Fruit fly (Drosophila melanogaster) whole organism, prepupa: ENCODE data around the gene CG8142.

Experiments used
- Blimp-1 ChIP-seq: fragments of 200-800 bp; sonication (Bioruptor generic); optimal IDR thresholded peaks from 3 replicates; lab custom pipeline; 2017; ENCODE audit warnings: missing biosample characterization, missing genetic modification characterization, mild to moderate bottlenecking, moderate library complexity, missing genetic modification reagents
- CG10631 ChIP-seq: fragments of 200-800 bp; sonication (Bioruptor generic); optimal IDR thresholded peaks from 2 replicates; lab custom pipeline; 2016; ENCODE audit warnings: missing biosample characterization, missing genetic modification characterization
- CG10669 ChIP-seq: fragments of 200-800 bp; sonication (Bioruptor generic); optimal IDR thresholded peaks from 3 replicates; lab custom pipeline; 2018; ENCODE audit warnings: missing biosample characterization, mild to moderate bottlenecking, missing genetic modification characterization, moderate library complexity
- CG11294 ChIP-seq: fragments of 200-800 bp; sonication (Bioruptor generic); IDR thresholded peaks from 2 replicates; pipeline ENCODE4 v1.3.6; 2022; ENCODE audit warnings: missing biosample characterization, missing genetic modification characterization
- CG11762 ChIP-seq: fragments of 200-800 bp; sonication (Bioruptor generic); optimal IDR thresholded peaks from 3 replicates; lab custom pipeline; 2016; ENCODE audit warnings: missing biosample characterization, missing genetic modification characterization; ENCODE audit not compliant: insufficient read depth
- CG11902 ChIP-seq: fragments of 200-800 bp; sonication (Bioruptor generic); optimal IDR thresholded peaks from 3 replicates; lab custom pipeline; 2016; ENCODE audit warnings: missing biosample characterization, missing genetic modification characterization
- CG1621 ChIP-seq: fragments of 200-800 bp; sonication (Bioruptor generic); optimal IDR thresholded peaks from 3 replicates; lab custom pipeline; 2018; ENCODE audit warnings: missing biosample characterization, mild to moderate bottlenecking, missing genetic modification characterization
- CG16779 ChIP-seq: fragments of 200-800 bp; sonication (Bioruptor generic); optimal IDR thresholded peaks from 3 replicates; lab custom pipeline; 2017; ENCODE audit warnings: missing biosample characterization, mild to moderate bottlenecking, missing genetic modification characterization
- CG3032 ChIP-seq: fragments of 200-800 bp; optimal IDR thresholded peaks from 2 replicates; lab custom pipeline; 2019; ENCODE audit warnings: missing biosample characterization, mild to moderate bottlenecking, missing genetic modification characterization, moderate library complexity
- CG31627 ChIP-seq: fragments of 200-800 bp; sonication (Bioruptor generic); optimal IDR thresholded peaks from 3 replicates; lab custom pipeline; 2016; ENCODE audit warnings: missing biosample characterization, missing genetic modification characterization
- CG32006 ChIP-seq: fragments of 200-800 bp; sonication (Bioruptor generic); optimal IDR thresholded peaks from 3 replicates; lab custom pipeline; 2017; ENCODE audit warnings: missing biosample characterization, mild to moderate bottlenecking, missing genetic modification characterization
- CG34406 ChIP-seq: fragments of 200-800 bp; sonication (Bioruptor generic); optimal IDR thresholded peaks from 3 replicates; lab custom pipeline; 2016; ENCODE audit warnings: missing biosample characterization, missing genetic modification characterization
- CG4318 ChIP-seq: fragments of 200-800 bp; sonication (Bioruptor generic); optimal IDR thresholded peaks from 3 replicates; lab custom pipeline; 2017; ENCODE audit warnings: missing biosample characterization, mild to moderate bottlenecking, missing genetic modification characterization
- CG6163 ChIP-seq: fragments of 200-800 bp; sonication (Bioruptor generic); IDR thresholded peaks from 3 replicates; pipeline ENCODE4 v1.3.6; 2022; ENCODE audit warnings: missing biosample characterization, missing genetic modification characterization
- CG6276 ChIP-seq: fragments of 200-800 bp; sonication (Bioruptor generic); optimal IDR thresholded peaks from 2 replicates; lab custom pipeline; 2017; ENCODE audit warnings: missing biosample characterization, mild to moderate bottlenecking, missing genetic modification characterization
- CG6792 ChIP-seq: fragments of 200-800 bp; sonication (Bioruptor generic); optimal IDR thresholded peaks from 3 replicates; lab custom pipeline; 2016; ENCODE audit warnings: missing biosample characterization, missing genetic modification characterization
- CG6808 ChIP-seq: fragments of 200-800 bp; sonication (Bioruptor generic); optimal IDR thresholded peaks from 3 replicates; lab custom pipeline; 2017; ENCODE audit warnings: missing biosample characterization, missing genetic modification characterization, mild to moderate bottlenecking, moderate library complexity, missing genetic modification reagents
- CG7368 ChIP-seq: fragments of 200-800 bp; sonication (Bioruptor generic); optimal IDR thresholded peaks from 3 replicates; lab custom pipeline; 2016; ENCODE audit warnings: missing biosample characterization, missing genetic modification characterization
- CG8119 ChIP-seq: fragments of 200-800 bp; sonication (Bioruptor generic); IDR thresholded peaks from 3 replicates; pipeline ENCODE4 v1.3.6; 2022; ENCODE audit warnings: missing biosample characterization, missing genetic modification characterization
- CG8632 ChIP-seq: fragments of 200-800 bp; sonication (Bioruptor generic); optimal IDR thresholded peaks from 3 replicates; lab custom pipeline; 2016; ENCODE audit warnings: missing biosample characterization, missing genetic modification characterization
- Eip75B ChIP-seq: fragments of 200-800 bp; sonication (Bioruptor generic); optimal IDR thresholded peaks from 3 replicates; lab custom pipeline; 2016; ENCODE audit warnings: missing biosample characterization, missing genetic modification characterization
- Eip78C ChIP-seq: fragments of 200-800 bp; sonication (Bioruptor generic); peaks from one replicate; lab custom pipeline; 2016; ENCODE audit warnings: missing biosample characterization, missing genetic modification characterization
- Eip93F ChIP-seq: fragments of 200-800 bp; sonication (Bioruptor generic); optimal IDR thresholded peaks from 2 replicates; lab custom pipeline; 2016; ENCODE audit warnings: missing biosample characterization, mild to moderate bottlenecking, missing genetic modification characterization
- Ets21C ChIP-seq: fragments of 200-800 bp; sonication (Bioruptor generic); optimal IDR thresholded peaks from 3 replicates; lab custom pipeline; 2016; ENCODE audit warnings: missing biosample characterization, missing genetic modification characterization
- Ets96B ChIP-seq: fragments of 200-800 bp; optimal IDR thresholded peaks from 2 replicates; lab custom pipeline; 2019; ENCODE audit warnings: missing biosample characterization, mild to moderate bottlenecking, missing genetic modification characterization, moderate library complexity
- Gug ChIP-seq: fragments of 200-800 bp; sonication (Bioruptor generic); IDR thresholded peaks from 2 replicates; pipeline ENCODE4 v1.3.6; 2022; ENCODE audit warnings: missing biosample characterization, missing genetic modification characterization
- Hr38 ChIP-seq: sonication (Bioruptor generic); optimal IDR thresholded peaks from 2 replicates; lab custom pipeline; 2016; ENCODE audit warnings: missing biosample characterization, missing genetic modification characterization
- Hr4 ChIP-seq: fragments of 200-800 bp; sonication (Bioruptor generic); optimal IDR thresholded peaks from 3 replicates; lab custom pipeline; 2016; ENCODE audit warnings: missing biosample characterization, missing genetic modification characterization
- Lpt ChIP-seq: fragments of 200-800 bp; sonication (Bioruptor generic); optimal IDR thresholded peaks from 3 replicates; lab custom pipeline; 2016; ENCODE audit warnings: missing biosample characterization, missing genetic modification characterization
- OdsH ChIP-seq: fragments of 200-800 bp; sonication (Bioruptor generic); optimal IDR thresholded peaks from 3 replicates; lab custom pipeline; 2016; ENCODE audit warnings: missing biosample characterization, missing genetic modification characterization
- Smox ChIP-seq: fragments of 200-800 bp; sonication (Bioruptor generic); optimal IDR thresholded peaks from 3 replicates; lab custom pipeline; 2016; ENCODE audit warnings: missing biosample characterization, missing genetic modification characterization
- Sox102F ChIP-seq: fragments of 200-800 bp; sonication (Bioruptor generic); optimal IDR thresholded peaks from 2 replicates; lab custom pipeline; 2016; ENCODE audit warnings: missing biosample characterization, mild to moderate bottlenecking, missing genetic modification characterization
- Sox14 ChIP-seq: fragments of 200-800 bp; sonication (Bioruptor generic); optimal IDR thresholded peaks from 3 replicates; lab custom pipeline; 2016; ENCODE audit warnings: missing biosample characterization, missing genetic modification characterization
- Sox15 ChIP-seq: fragments of 200-800 bp; sonication (Bioruptor generic); optimal IDR thresholded peaks from 3 replicates; lab custom pipeline; 2016; ENCODE audit warnings: missing biosample characterization, missing genetic modification characterization
- achi ChIP-seq: fragments of 200-800 bp; sonication (Bioruptor generic); optimal IDR thresholded peaks from 3 replicates; lab custom pipeline; 2016; ENCODE audit warnings: missing biosample characterization, missing genetic modification characterization
- cyc ChIP-seq: fragments of 200-800 bp; sonication (Bioruptor generic); optimal IDR thresholded peaks from 3 replicates; lab custom pipeline; 2016; ENCODE audit warnings: missing biosample characterization, missing genetic modification characterization
- dac ChIP-seq: fragments of 200-800 bp; sonication (Bioruptor generic); optimal IDR thresholded peaks from 2 replicates; lab custom pipeline; 2017; ENCODE audit warnings: missing biosample characterization, mild to moderate bottlenecking, missing genetic modification characterization
- eg ChIP-seq: fragments of 200-800 bp; sonication (Bioruptor generic); IDR thresholded peaks from 3 replicates; pipeline ENCODE4 v1.3.6; 2022; ENCODE audit warnings: missing biosample characterization, missing genetic modification characterization
- esn ChIP-seq: fragments of 200-800 bp; sonication (Bioruptor generic); optimal IDR thresholded peaks from 2 replicates; lab custom pipeline; 2016; ENCODE audit warnings: missing biosample characterization, mild to moderate bottlenecking, missing genetic modification characterization, moderate library complexity
- fd85E ChIP-seq: fragments of 200-800 bp; sonication (Bioruptor generic); optimal IDR thresholded peaks from 3 replicates; lab custom pipeline; 2016; ENCODE audit warnings: missing biosample characterization, missing genetic modification characterization
- fkh ChIP-seq: fragments of 200-800 bp; sonication (Bioruptor generic); optimal IDR thresholded peaks from 3 replicates; lab custom pipeline; 2017; ENCODE audit warnings: missing biosample characterization, mild to moderate bottlenecking, missing genetic modification characterization, moderate library complexity
- lz ChIP-seq: fragments of 200-800 bp; sonication (Bioruptor generic); optimal IDR thresholded peaks from 3 replicates; lab custom pipeline; 2016; ENCODE audit warnings: missing biosample characterization, missing genetic modification characterization
- net ChIP-seq: fragments of 200-800 bp; sonication (Bioruptor generic); optimal IDR thresholded peaks from 3 replicates; lab custom pipeline; 2016; ENCODE audit warnings: missing biosample characterization, missing genetic modification characterization
- pdm3 ChIP-seq: fragments of 200-800 bp; sonication (Bioruptor generic); optimal IDR thresholded peaks from 3 replicates; lab custom pipeline; 2016; ENCODE audit warnings: missing biosample characterization, missing genetic modification characterization
- salr ChIP-seq, 2 experiments: fragments of 200-800 bp; sonication (Bioruptor generic); optimal IDR thresholded peaks; 3 replicates each; lab custom pipeline; 2016 to 2018; ENCODE audit warnings: missing biosample characterization in 2 of 2, missing genetic modification characterization in 2 of 2, mild to moderate bottlenecking in 1 of 2
- spab ChIP-seq: fragments of 200-800 bp; sonication (Bioruptor generic); optimal IDR thresholded peaks from 2 replicates; lab custom pipeline; 2017; ENCODE audit warnings: missing biosample characterization, mild to moderate bottlenecking, missing genetic modification characterization, missing genetic modification reagents
- ss ChIP-seq, 2 experiments: fragments of 200-800 bp; sonication (Bioruptor generic); optimal IDR thresholded peaks; 2 replicates in 1 of 2; 3 replicates in 1 of 2; lab custom pipeline; 2017 to 2018; ENCODE audit warnings: mild to moderate bottlenecking in 2 of 2, missing biosample characterization in 2 of 2, missing genetic modification characterization in 2 of 2, moderate library complexity in 1 of 2
- svp ChIP-seq: fragments of 200-800 bp; sonication (Bioruptor generic); peaks from one replicate; lab custom pipeline; 2016; ENCODE audit warnings: missing biosample characterization, missing genetic modification characterization
- topi ChIP-seq: fragments of 200-800 bp; sonication (Bioruptor generic); optimal IDR thresholded peaks from 3 replicates; lab custom pipeline; 2016; ENCODE audit warnings: missing biosample characterization, missing genetic modification characterization
- vri ChIP-seq: fragments of 200-800 bp; sonication (Bioruptor generic); optimal IDR thresholded peaks from 3 replicates; lab custom pipeline; 2016; ENCODE audit warnings: missing biosample characterization, mild to moderate bottlenecking, missing genetic modification characterization

CG8142 gene

dm6 chrX:17881138-17882121, 36.9 kb upstream of the CG8142 start:
- TF ChIP-seq Smox (GFP tag; lab: Kevin White, UChicago) (peak; percentile 73), lz (GFP tag; lab: Kevin White, UChicago) (peak; percentile 78), eg (peak; percentile 85), CG6163 (GFP tag; lab: Robert Waterston, UW) (peak; percentile 75), CG1621 (tag; lab: Kevin White, UChicago) (peak; percentile 14), dac (peak; percentile 15), Eip75B (no peak), esn (GFP tag; lab: Kevin White, UChicago) (peak; percentile 78), Lpt (peak; percentile 59), CG32006 (GFP tag; lab: Kevin White, UChicago) (peak; percentile 80), Hr38 (GFP tag; lab: Kevin White, UChicago) (no peak), Gug (GFP tag; lab: Robert Waterston, UW) (peak; percentile 73), CG8119 (GFP tag; lab: Robert Waterston, UW) (peak; percentile 63), net (GFP tag; lab: Kevin White, UChicago) (peak; percentile 65), topi (peak; percentile 78), CG6808 (GFP tag; lab: Kevin White, UChicago) (peak; percentile 61), Blimp-1 (GFP tag; lab: Kevin White, UChicago) (no peak), Eip93F (GFP tag; lab: Kevin White, UChicago) (peak; percentile 54), svp (peak; percentile 96), vri (peak; percentile 48), CG6276 (GFP tag; lab: Kevin White, UChicago) (peak; percentile 53), CG11294 (GFP tag; lab: Robert Waterston, UW) (peak; percentile 81), Sox102F (GFP tag; lab: Kevin White, UChicago) (peak; percentile 68), Ets96B (tag; lab: Kevin White, UChicago) (peak; percentile 16), CG16779 (tag; lab: Kevin White, UChicago) (no peak), fd85E (GFP tag; lab: Kevin White, UChicago) (no peak), CG4318 (GFP tag; lab: Kevin White, UChicago) (peak; percentile 57), fkh (peak; percentile 14), CG3032 (tag; lab: Kevin White, UChicago) (no peak), CG8632 (GFP tag; lab: Kevin White, UChicago) (peak; percentile 30), CG6792 (GFP tag; lab: Kevin White, UChicago) (peak; percentile 58), ss (GFP tag; optimal IDR thresholded peaks at IDR 0.05; lab: Kevin White, UChicago) (peak; percentile 18 to 44), salr (GFP tag; optimal IDR thresholded peaks at IDR 0.05; lab: Kevin White, UChicago) (peak in 1 of 2 experiments; percentile 59), pdm3 (GFP tag; lab: Kevin White, UChicago) (peak; percentile 80), CG10669 (GFP tag; lab: Kevin White, UChicago) (peak; percentile 38), spab (GFP tag; lab: Kevin White, UChicago) (no peak), Hr4 (peak; percentile 85), CG11902 (GFP tag; lab: Kevin White, UChicago) (peak; percentile 50), CG11762 (GFP tag; lab: Kevin White, UChicago) (peak; percentile 25), Sox14 (GFP tag; lab: Kevin White, UChicago) (peak; percentile 69), CG31627 (peak; percentile 83), CG10631 (GFP tag; lab: Kevin White, UChicago) (peak; percentile 51), achi (GFP tag; lab: Kevin White, UChicago) (peak; percentile 45), CG34406 (peak; percentile 37), OdsH (peak; percentile 67), CG7368 (GFP tag; lab: Kevin White, UChicago) (peak; percentile 62), cyc (GFP tag; lab: Kevin White, UChicago) (peak; percentile 81), Eip78C (peak; percentile 85), Ets21C (peak; percentile 73), Sox15 (GFP tag; lab: Kevin White, UChicago) (peak; percentile 44)
